Worm (Caenorhabditis elegans) whole organism, young adult: ENCODE results near the gene M02H5.8.

Source experiments
- B0035.1 ChIP-seq: sonication (generic microtip); optimal IDR thresholded peaks from 2 replicates; lab custom pipeline; 2016; ENCODE audit warnings: missing genetic modification characterization, mild to moderate bottlenecking, missing compliant biosample characterization, missing genotype, missing genetic modification reagents
- B0261.1 ChIP-seq: sonication (generic microtip); optimal IDR thresholded peaks from 2 replicates; lab custom pipeline; 2016; ENCODE audit warnings: mild to moderate bottlenecking, missing genetic modification characterization, moderate library complexity, missing compliant biosample characterization
- F33H1.4 ChIP-seq: fragments of 200-800 bp; sonication (Bioruptor generic); IDR thresholded peaks from 2 replicates; pipeline ENCODE4 v1.3.6; 2022; ENCODE audit warnings: missing genetic modification reagents, missing genetic modification characterization, missing compliant biosample characterization
- F37B4.10 ChIP-seq: fragments of 200-800 bp; sonication (Bioruptor generic); IDR thresholded peaks from 2 replicates; pipeline ENCODE4 v1.3.6; 2022; ENCODE audit warnings: missing genetic modification characterization, missing compliant biosample characterization
- F49E8.2 ChIP-seq: sonication (generic microtip); optimal IDR thresholded peaks from 3 replicates; lab custom pipeline; 2017; ENCODE audit warnings: missing genetic modification characterization, mild to moderate bottlenecking, missing compliant biosample characterization, antibody characterized with exemption, moderate library complexity; ENCODE audit not compliant: insufficient read depth
- F52B5.7 ChIP-seq: sonication (generic microtip); optimal IDR thresholded peaks from 2 replicates; lab custom pipeline; 2016; ENCODE audit warnings: mild to moderate bottlenecking, missing genetic modification characterization, missing compliant biosample characterization
- T07F8.4 ChIP-seq: sonication (generic microtip); optimal IDR thresholded peaks from 2 replicates; lab custom pipeline; 2016; ENCODE audit warnings: mild to moderate bottlenecking, missing genetic modification characterization, moderate library complexity, missing compliant biosample characterization
- T26A5.8 ChIP-seq: sonication (generic microtip); optimal IDR thresholded peaks from 2 replicates; lab custom pipeline; 2016; ENCODE audit warnings: missing genetic modification characterization, missing compliant biosample characterization
- Y56A3A.18 ChIP-seq: fragments of 200-800 bp; sonication (Bioruptor generic); IDR thresholded peaks from 2 replicates; pipeline ENCODE4 v1.3.6; 2022; ENCODE audit warnings: missing genetic modification reagents, missing genetic modification characterization, missing compliant biosample characterization
- Y95B8A.8 ChIP-seq: fragments of 200-800 bp; sonication (Bioruptor generic); IDR thresholded peaks from 2 replicates; pipeline ENCODE4 v1.3.6; 2022; ENCODE audit warnings: missing genetic modification reagents, missing genetic modification characterization, missing compliant biosample characterization
- akir-1 ChIP-seq: fragments of 200-800 bp; sonication (Bioruptor generic); optimal IDR thresholded peaks from 2 replicates; lab custom pipeline; 2018; ENCODE audit warnings: mild to moderate bottlenecking, missing genetic modification characterization, moderate library complexity, missing compliant biosample characterization
- aptf-2 ChIP-seq: fragments of 200-800 bp; sonication (Bioruptor generic); conservative IDR thresholded peaks from 2 replicates; pipeline ENCODE4 v1.3.6; 2022; ENCODE audit warnings: missing genetic modification reagents, missing genetic modification characterization, missing compliant biosample characterization
- aptf-3 ChIP-seq: fragments of 200-800 bp; sonication (Bioruptor generic); IDR thresholded peaks from 2 replicates; pipeline ENCODE4 v1.3.6; 2022; ENCODE audit warnings: missing genetic modification characterization, missing compliant biosample characterization
- athp-1 ChIP-seq: sonication (generic microtip); optimal IDR thresholded peaks from 2 replicates; lab custom pipeline; 2017; ENCODE audit warnings: mild to moderate bottlenecking, missing genetic modification characterization, missing compliant biosample characterization
- ceh-79 ChIP-seq: sonication (generic microtip); optimal IDR thresholded peaks from 2 replicates; lab custom pipeline; 2017; ENCODE audit warnings: mild to moderate bottlenecking, missing genetic modification characterization, missing compliant biosample characterization
- die-1 ChIP-seq: sonication (generic microtip); optimal IDR thresholded peaks from 2 replicates; lab custom pipeline; 2016; ENCODE audit warnings: missing genotype, mild to moderate bottlenecking, missing genetic modification characterization, missing compliant biosample characterization
- dpl-1 ChIP-seq: fragments of 150-350 bp; optimal IDR thresholded peaks from 2 replicates; lab custom pipeline; 2014; ENCODE audit warnings: missing biosample characterization, missing genetic modification reagents, missing genetic modification characterization
- efl-1 ChIP-seq: fragments of 150-350 bp; optimal IDR thresholded peaks from 2 replicates; lab custom pipeline; 2014; ENCODE audit warnings: missing biosample characterization, missing genetic modification reagents, missing genetic modification characterization
- egl-18 ChIP-seq: fragments of 200-800 bp; sonication (Bioruptor generic); IDR thresholded peaks from 2 replicates; pipeline ENCODE4 v1.3.6; 2022; ENCODE audit warnings: missing genetic modification reagents, missing genetic modification characterization, missing compliant biosample characterization
- hlh-12 ChIP-seq: sonication (generic microtip); optimal IDR thresholded peaks from 2 replicates; lab custom pipeline; 2016; ENCODE audit warnings: missing genetic modification characterization, missing compliant biosample characterization
- hsf-1 ChIP-seq: fragments of 200-800 bp; sonication (Bioruptor generic); IDR thresholded peaks from 2 replicates; pipeline ENCODE4 v1.3.6; 2022; ENCODE audit warnings: missing genetic modification reagents, missing genetic modification characterization, missing compliant biosample characterization
- let-526 ChIP-seq: fragments of 200-800 bp; sonication (Bioruptor generic); IDR thresholded peaks from 2 replicates; pipeline ENCODE4 v1.3.6; 2022; ENCODE audit warnings: missing genetic modification reagents, missing genetic modification characterization, missing compliant biosample characterization
- lsy-27 ChIP-seq: sonication (generic microtip); optimal IDR thresholded peaks from 2 replicates; lab custom pipeline; 2017; ENCODE audit warnings: missing genetic modification characterization, mild to moderate bottlenecking, missing compliant biosample characterization, antibody characterized with exemption, missing genotype, borderline replicate concordance; ENCODE audit not compliant: insufficient read depth
- madf-10 ChIP-seq: sonication (generic microtip); optimal IDR thresholded peaks from 2 replicates; lab custom pipeline; 2016; ENCODE audit warnings: mild to moderate bottlenecking, missing genetic modification characterization, missing compliant biosample characterization
- mes-4 ChIP-seq: sonication (generic microtip); optimal IDR thresholded peaks from 2 replicates; lab custom pipeline; 2016; ENCODE audit warnings: missing genotype, missing genetic modification characterization, missing compliant biosample characterization
- nfya-2 ChIP-seq: fragments of 200-800 bp; sonication (Bioruptor generic); IDR thresholded peaks from 2 replicates; pipeline ENCODE4 v1.3.6; 2022; ENCODE audit warnings: missing genetic modification reagents, missing genetic modification characterization, missing compliant biosample characterization
- nhr-80 ChIP-seq: sonication (generic microtip); optimal IDR thresholded peaks from 2 replicates; lab custom pipeline; 2016; ENCODE audit warnings: missing genetic modification characterization, missing compliant biosample characterization
- rcor-1 ChIP-seq: fragments of 200-800 bp; sonication (Bioruptor generic); IDR thresholded peaks from 2 replicates; pipeline ENCODE4 v1.3.6; 2022; ENCODE audit warnings: missing genetic modification reagents, missing genetic modification characterization, missing compliant biosample characterization
- repo-1 ChIP-seq: sonication (generic microtip); optimal IDR thresholded peaks from 2 replicates; lab custom pipeline; 2017; ENCODE audit warnings: mild to moderate bottlenecking, missing genetic modification characterization, missing compliant biosample characterization
- sdz-38 ChIP-seq: sonication (generic microtip); optimal IDR thresholded peaks from 2 replicates; lab custom pipeline; 2016; ENCODE audit warnings: missing genotype, missing genetic modification characterization, missing compliant biosample characterization
- sea-2 ChIP-seq: fragments of 200-800 bp; sonication (Bioruptor generic); IDR thresholded peaks from 2 replicates; pipeline ENCODE4 v1.3.6; 2022; ENCODE audit warnings: missing genetic modification characterization, missing compliant biosample characterization
- tlf-1 ChIP-seq: fragments of 200-800 bp; sonication (Bioruptor generic); optimal IDR thresholded peaks from 2 replicates; lab custom pipeline; 2018; ENCODE audit warnings: mild to moderate bottlenecking, missing genetic modification characterization, missing compliant biosample characterization
- xnd-1 ChIP-seq: sonication (generic microtip); optimal IDR thresholded peaks from 2 replicates; lab custom pipeline; 2016; ENCODE audit warnings: missing genotype, missing genetic modification reagents, missing genetic modification characterization, missing compliant biosample characterization
- zim-3 ChIP-seq: sonication (generic microtip); optimal IDR thresholded peaks from 2 replicates; lab custom pipeline; 2017; ENCODE audit warnings: mild to moderate bottlenecking, missing genetic modification characterization, moderate library complexity, missing compliant biosample characterization
- ztf-18 ChIP-seq: sonication (generic microtip); optimal IDR thresholded peaks from 2 replicates; lab custom pipeline; 2016; ENCODE audit warnings: missing genotype, mild to moderate bottlenecking, missing genetic modification characterization, missing compliant biosample characterization
- ztf-25 ChIP-seq: fragments of 200-800 bp; sonication (Bioruptor generic); IDR thresholded peaks from 2 replicates; pipeline ENCODE4 v1.3.6; 2022; ENCODE audit warnings: missing genetic modification reagents, missing genetic modification characterization, missing compliant biosample characterization
- ztf-28 ChIP-seq: fragments of 200-800 bp; sonication (Bioruptor generic); IDR thresholded peaks from 2 replicates; pipeline ENCODE4 v1.3.6; 2022; ENCODE audit warnings: missing genetic modification reagents, missing genetic modification characterization, missing compliant biosample characterization
- ztf-3 ChIP-seq: fragments of 200-800 bp; sonication (Bioruptor generic); optimal IDR thresholded peaks from 2 replicates; lab custom pipeline; 2018; ENCODE audit warnings: mild to moderate bottlenecking, missing genetic modification characterization, missing compliant biosample characterization

The M02H5.8 gene

DNA sequence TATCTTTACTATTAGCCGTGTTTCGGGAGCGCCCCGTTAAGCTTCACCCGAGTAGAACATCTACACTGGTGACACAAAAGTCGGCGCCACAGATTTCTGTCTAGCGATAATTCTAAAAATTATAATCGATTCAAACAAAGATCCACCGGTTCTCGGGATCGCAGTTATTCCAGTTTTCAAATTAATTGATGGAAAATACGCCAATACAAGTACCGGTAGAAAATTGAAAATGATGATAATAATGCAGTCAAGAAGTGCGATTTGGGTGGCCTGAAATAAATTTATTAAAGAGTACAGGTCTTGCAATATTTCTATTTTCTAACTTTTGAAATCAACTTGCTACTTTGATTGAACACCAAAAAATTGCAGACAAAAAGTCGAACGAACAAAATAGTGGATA lies 17.7 kb downstream of the M02H5.8 start:
- no peak for TF ChIP-seq dpl-1 (GFP tag; lab: Kevin White, UChicago)
- no peak for TF ChIP-seq F33H1.4 (GFP tag; lab: Robert Waterston, UW)
- TF ChIP-seq zim-3, result no peak
- TF ChIP-seq nfya-2, result no peak
- no peak for TF ChIP-seq ceh-79 (tag; lab: Kevin White, UChicago)
- TF ChIP-seq T26A5.8, result no peak
- TF ChIP-seq ztf-18 (tag; lab: Kevin White, UChicago), result no peak
- no peak for TF ChIP-seq sdz-38 (tag; lab: Kevin White, UChicago)
- TF ChIP-seq hlh-12 (tag; lab: Kevin White, UChicago), result no peak
- TF ChIP-seq mes-4, result no peak
- no peak for TF ChIP-seq ztf-28
- no peak for TF ChIP-seq akir-1 (GFP tag; lab: Kevin White, UChicago)
- TF ChIP-seq tlf-1 (GFP tag; lab: Kevin White, UChicago), result no peak
- TF ChIP-seq sea-2 (GFP tag; lab: Robert Waterston, UW), result no peak
- no peak for TF ChIP-seq F52B5.7 (tag; lab: Kevin White, UChicago)
- no peak for TF ChIP-seq T07F8.4 (tag; lab: Kevin White, UChicago)
- no peak for TF ChIP-seq madf-10 (tag; lab: Kevin White, UChicago)

DNA sequence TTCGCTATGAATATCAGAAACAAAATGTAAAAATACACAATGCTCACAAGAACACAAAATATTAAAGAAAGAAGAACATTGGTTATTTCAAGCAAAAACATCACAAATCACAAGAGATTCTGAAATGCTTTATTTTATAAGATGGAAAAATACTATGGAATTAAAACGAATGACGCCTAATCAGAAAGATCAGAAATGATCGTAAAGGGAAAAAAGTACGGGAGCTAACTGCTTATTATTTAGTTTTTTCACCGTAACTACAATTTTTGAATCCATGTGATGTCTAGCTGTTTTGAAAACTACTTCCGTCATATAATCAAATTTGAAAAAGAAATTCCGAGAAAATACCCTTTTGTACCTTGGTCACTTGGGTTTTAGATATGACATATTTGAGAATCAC lies 18.7 kb downstream of the M02H5.8 start, which contains the start of gene srbc-57:
Gene srbc-57 (minus strand): TSS at position 101 of the 400 bp plus-strand sequence.
- TF ChIP-seq Y95B8A.8 (GFP tag; lab: Robert Waterston, UW), result no peak
- TF ChIP-seq die-1, result no peak
- TF ChIP-seq ztf-25 (GFP tag; lab: Robert Waterston, UW), result no peak
- no peak for TF ChIP-seq lsy-27 (tag; lab: Kevin White, UChicago)
- no peak for TF ChIP-seq let-526 (GFP tag; lab: Robert Waterston, UW)
- TF ChIP-seq aptf-2, result no peak
- no peak for TF ChIP-seq ztf-3
- no peak for TF ChIP-seq Y56A3A.18 (GFP tag; lab: Robert Waterston, UW)
- TF ChIP-seq F37B4.10 (GFP tag; lab: Robert Waterston, UW), result no peak
- no peak for TF ChIP-seq egl-18 (GFP tag; lab: Robert Waterston, UW)
- no peak for TF ChIP-seq efl-1
- TF ChIP-seq dpl-1 (GFP tag; lab: Kevin White, UChicago), result no peak
- TF ChIP-seq hsf-1 (GFP tag; lab: Robert Waterston, UW), result no peak
- no peak for TF ChIP-seq rcor-1 (GFP tag; lab: Robert Waterston, UW)
- TF ChIP-seq B0261.1 (tag; lab: Kevin White, UChicago), result no peak
- TF ChIP-seq repo-1 (tag; lab: Kevin White, UChicago), result no peak
- no peak for TF ChIP-seq B0035.1 (tag; lab: Kevin White, UChicago)
- no peak for TF ChIP-seq athp-1 (tag; lab: Kevin White, UChicago)

DNA sequence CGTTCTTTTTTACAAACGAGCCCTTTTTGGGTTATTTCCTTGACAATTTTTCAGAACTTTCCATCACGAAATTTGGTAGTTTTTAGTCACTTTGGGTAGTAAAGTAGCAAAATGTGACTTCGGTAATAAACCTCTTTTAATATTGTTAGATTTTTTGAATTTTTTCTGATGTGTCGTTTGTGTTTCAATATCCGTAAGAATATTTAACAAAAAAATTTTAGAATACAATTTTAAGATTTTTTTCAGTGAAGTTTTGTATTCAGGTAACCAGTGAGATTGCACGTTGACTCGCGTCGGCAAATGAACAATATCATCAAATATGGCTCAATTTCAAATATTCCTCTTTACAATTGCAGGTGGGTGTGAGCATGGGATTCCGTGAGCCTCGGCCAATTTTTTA lies 22.8 kb downstream of the M02H5.8 start, which contains the start of gene srt-31:
Gene srt-31 (plus strand): TSS at position 301 of the 400 bp plus-strand sequence.
- no peak for TF ChIP-seq xnd-1 (tag; lab: Kevin White, UChicago)
- TF ChIP-seq aptf-3 (GFP tag; lab: Robert Waterston, UW), result no peak
- TF ChIP-seq F49E8.2, result no peak
- TF ChIP-seq nhr-80 (tag; lab: Kevin White, UChicago), result no peak
